Fruit fly (Drosophila melanogaster) whole organism, wandering third instar larva: ENCODE measurements around the gene WDR79.
A peak's percentile ranks its signal among the peaks of the same experiment; 100 is the strongest.

Experiments used
- CG32264 ChIP-seq: fragments of 200-800 bp; sonication (Bioruptor generic); optimal IDR thresholded peaks from 2 replicates; lab custom pipeline; 2016; ENCODE audit warnings: missing biosample characterization, missing genetic modification characterization
- CrebA ChIP-seq: fragments of 200-800 bp; sonication (Bioruptor generic); optimal IDR thresholded peaks from 2 replicates; lab custom pipeline; 2016; ENCODE audit warnings: missing biosample characterization, mild to moderate bottlenecking, missing genetic modification characterization, borderline replicate concordance
- Mio ChIP-seq: sonication (Bioruptor generic); optimal IDR thresholded peaks from 2 replicates; lab custom pipeline; 2016; ENCODE audit warnings: missing biosample characterization, missing genetic modification characterization
- Rel ChIP-seq, 2 experiments: fragments of 200-800 bp; sonication (Bioruptor generic) in 1 of 2; optimal IDR thresholded peaks; 2 replicates in 1 of 2; 3 replicates in 1 of 2; lab custom pipeline; 2016 to 2019; ENCODE audit warnings: mild to moderate bottlenecking in 2 of 2, missing biosample characterization in 2 of 2, missing genetic modification characterization in 2 of 2, moderate library complexity in 1 of 2
- dl ChIP-seq, 2 experiments: fragments of 175-275, 200-275 bp in 1 of 2; fragments of 200-275 bp in 1 of 2; sonication (Bioruptor generic); optimal IDR thresholded peaks; lab custom pipeline; 2018; ENCODE audit warnings: mild to moderate bottlenecking in 2 of 2, missing biosample characterization in 2 of 2, missing genetic modification characterization in 2 of 2, moderate library complexity in 2 of 2; ENCODE audit not compliant: partially characterized antibody in 2 of 2, insufficient read depth in 1 of 2
- foxo ChIP-seq, 2 experiments: fragments of 200-800 bp; sonication (Bioruptor generic); optimal IDR thresholded peaks; 2 replicates in 1 of 2; 3 replicates in 1 of 2; lab custom pipeline; 2016 to 2017; ENCODE audit warnings: missing biosample characterization in 2 of 2, missing genetic modification characterization in 2 of 2
- lola ChIP-seq: fragments of >200 bp; optimal IDR thresholded peaks from 2 replicates; lab custom pipeline; 2017; ENCODE audit warnings: missing biosample characterization, missing genetic modification characterization
- pan ChIP-seq: fragments of >200 bp; optimal IDR thresholded peaks from 2 replicates; lab custom pipeline; 2017
- sage ChIP-seq: fragments of 200-800 bp; sonication (Bioruptor generic); optimal IDR thresholded peaks from 2 replicates; lab custom pipeline; 2016; ENCODE audit warnings: missing biosample characterization, mild to moderate bottlenecking, missing genetic modification characterization

Gene WDR79

DNA sequence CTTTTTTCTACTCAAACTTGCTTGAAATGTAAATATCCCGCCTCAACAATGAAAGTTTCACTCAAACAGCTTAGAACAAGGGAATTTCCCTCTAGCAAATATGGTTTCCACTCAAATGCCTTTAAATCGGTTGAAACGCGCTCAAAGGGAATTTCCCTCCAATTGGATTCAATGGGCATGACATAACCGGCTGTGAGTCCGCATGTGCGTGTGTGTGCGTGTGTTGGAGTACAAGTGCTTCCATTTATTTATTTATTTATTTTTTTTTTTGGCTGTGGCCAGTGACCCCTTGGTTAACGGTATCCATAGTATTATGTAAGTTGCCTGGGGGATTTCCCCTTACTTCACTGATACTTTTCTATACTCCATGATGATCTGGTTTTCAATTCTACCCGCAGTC, 51.4 kb downstream of the WDR79 start:
- TF ChIP-seq Mio (GFP tag; lab: Kevin White, UChicago) (no peak), Rel (GFP tag; optimal IDR thresholded peaks at IDR 0.05; lab: Kevin White, UChicago) (no peak), Rel (tag; optimal IDR thresholded peaks at IDR 0.05; lab: Kevin White, UChicago) (peak; percentile 69), CG32264 (no peak), foxo (GFP tag; optimal IDR thresholded peaks at IDR 0.05; lab: Kevin White, UChicago) (no peak), dl (GFP tag; optimal IDR thresholded peaks at IDR 0.05; lab: Kevin White, UChicago; ENCODE audit: insufficient read depth in 1 of 2, partially characterized antibody in 2 of 2) (no peak), lola (GFP tag; lab: Kevin White, UChicago) (no peak), pan (lab: Kevin White, UChicago) (no peak), CrebA (no peak), sage (GFP tag; lab: Kevin White, UChicago) (no peak)
